Worm (Caenorhabditis elegans) whole organism, mixed stage, embryonic: Measurements from ENCODE around the gene F26D11.13.

Experiments
- M03D4.4 ChIP-seq: sonication (generic microtip); optimal IDR thresholded peaks from 2 replicates; lab custom pipeline; 2017; ENCODE audit warnings: mild to moderate bottlenecking, missing genetic modification characterization, missing compliant biosample characterization
- bed-3 ChIP-seq: fragments of 200-800 bp; sonication (Bioruptor generic); optimal IDR thresholded peaks from 3 replicates; lab custom pipeline; 2018; ENCODE audit warnings: mild to moderate bottlenecking, missing genetic modification characterization, moderate library complexity, missing compliant biosample characterization
- blmp-1 ChIP-seq: fragments of 150-350 bp; optimal IDR thresholded peaks from 2 replicates; lab custom pipeline; 2014; ENCODE audit warnings: missing biosample characterization, missing genetic modification characterization
- ceh-39 ChIP-seq: fragments of 150-350 bp; optimal IDR thresholded peaks from 2 replicates; lab custom pipeline; 2014; ENCODE audit warnings: missing biosample characterization, missing genetic modification characterization
- ceh-43 ChIP-seq: fragments of 200-800 bp; sonication (Bioruptor generic); optimal IDR thresholded peaks from 2 replicates; lab custom pipeline; 2018; ENCODE audit warnings: mild to moderate bottlenecking, missing genetic modification characterization, moderate library complexity, missing compliant biosample characterization
- ces-1 ChIP-seq: fragments of 150-350 bp; optimal IDR thresholded peaks from 2 replicates; lab custom pipeline; 2014; ENCODE audit warnings: missing biosample characterization, missing genetic modification reagents, missing genetic modification characterization
- cnd-1 ChIP-seq: fragments of 200-800 bp; sonication (Bioruptor generic); optimal IDR thresholded peaks from 2 replicates; lab custom pipeline; 2018; ENCODE audit warnings: mild to moderate bottlenecking, missing genetic modification characterization, missing compliant biosample characterization
- elt-1 ChIP-seq: sonication (generic microtip); optimal IDR thresholded peaks from 2 replicates; lab custom pipeline; 2017; ENCODE audit warnings: missing genetic modification characterization, mild to moderate bottlenecking, missing compliant biosample characterization, antibody characterized with exemption, moderate library complexity, borderline replicate concordance; ENCODE audit not compliant: insufficient read depth
- elt-3 ChIP-seq: fragments of 150-350 bp; optimal IDR thresholded peaks from 2 replicates; lab custom pipeline; 2014; ENCODE audit warnings: missing biosample characterization, missing genetic modification characterization
- flh-1 ChIP-seq: fragments of 200-800 bp; sonication (Bioruptor generic); optimal IDR thresholded peaks from 2 replicates; lab custom pipeline; 2018; ENCODE audit warnings: mild to moderate bottlenecking, missing genetic modification characterization, moderate library complexity, missing compliant biosample characterization
- hlh-1 ChIP-seq: fragments of 150-350 bp; optimal IDR thresholded peaks from 2 replicates; lab custom pipeline; 2014; ENCODE audit warnings: missing biosample characterization, missing genetic modification reagents, missing genetic modification characterization
- lin-13 ChIP-seq: fragments of 150-350 bp; optimal IDR thresholded peaks from 2 replicates; lab custom pipeline; 2014; ENCODE audit warnings: missing biosample characterization, missing genetic modification characterization
- lsy-2 ChIP-seq: fragments of 150-350 bp; optimal IDR thresholded peaks from 2 replicates; lab custom pipeline; 2014; ENCODE audit warnings: missing biosample characterization, missing genetic modification characterization
- mab-5 ChIP-seq: fragments of 150-350 bp; optimal IDR thresholded peaks from 2 replicates; lab custom pipeline; 2014; ENCODE audit warnings: missing biosample characterization, missing genetic modification characterization
- mep-1 ChIP-seq: fragments of 150-350 bp; optimal IDR thresholded peaks from 2 replicates; lab custom pipeline; 2017; ENCODE audit warnings: missing biosample characterization, missing genetic modification reagents, missing genetic modification characterization, inconsistent platforms
- mls-2 ChIP-seq: sonication (generic microtip); optimal IDR thresholded peaks from 2 replicates; lab custom pipeline; 2016; ENCODE audit warnings: mild to moderate bottlenecking, missing genetic modification characterization, moderate library complexity, missing compliant biosample characterization
- nhr-12 ChIP-seq: fragments of 150-350 bp; optimal IDR thresholded peaks from 2 replicates; lab custom pipeline; 2014; ENCODE audit warnings: missing biosample characterization, missing genetic modification characterization
- nhr-2 ChIP-seq: fragments of 150-350 bp; optimal IDR thresholded peaks from 2 replicates; lab custom pipeline; 2014; ENCODE audit warnings: missing biosample characterization, missing genetic modification characterization
- nhr-237 ChIP-seq: fragments of 150-350 bp; optimal IDR thresholded peaks from 2 replicates; lab custom pipeline; 2014; ENCODE audit warnings: missing biosample characterization, missing genetic modification characterization
- nhr-28 ChIP-seq: fragments of 150-350 bp; optimal IDR thresholded peaks from 2 replicates; lab custom pipeline; 2014; ENCODE audit warnings: missing biosample characterization, missing genetic modification characterization
- nhr-76 ChIP-seq: sonication (generic microtip); optimal IDR thresholded peaks from 2 replicates; lab custom pipeline; 2017; ENCODE audit warnings: missing biosample characterization, missing genetic modification characterization
- pha-4 ChIP-seq: fragments of 150-350 bp; optimal IDR thresholded peaks from 2 replicates; lab custom pipeline; 2018; ENCODE audit warnings: missing biosample characterization, missing genetic modification reagents, missing genetic modification characterization
- snpc-4 ChIP-seq: fragments of 150-350 bp; optimal IDR thresholded peaks from 2 replicates; lab custom pipeline; 2014; ENCODE audit warnings: missing biosample characterization, missing genetic modification characterization
- sptf-1 ChIP-seq: sonication (generic microtip); optimal IDR thresholded peaks from 2 replicates; lab custom pipeline; 2017; ENCODE audit warnings: mild to moderate bottlenecking, missing genetic modification characterization, moderate library complexity, missing compliant biosample characterization
- tbx-8 ChIP-seq: fragments of 200-800 bp; sonication (Bioruptor generic); optimal IDR thresholded peaks from 2 replicates; lab custom pipeline; 2018; ENCODE audit warnings: mild to moderate bottlenecking, missing genetic modification characterization, moderate library complexity, missing compliant biosample characterization
- unc-120 ChIP-seq: sonication (generic microtip); optimal IDR thresholded peaks from 2 replicates; lab custom pipeline; 2017; ENCODE audit warnings: missing genetic modification characterization, missing compliant biosample characterization; ENCODE audit not compliant: poor library complexity, severe bottlenecking
- unc-39 ChIP-seq: fragments of 150-350 bp; optimal IDR thresholded peaks from 2 replicates; lab custom pipeline; 2014; ENCODE audit warnings: missing biosample characterization, missing genetic modification characterization
- unc-62 ChIP-seq: fragments of 150-350 bp; optimal IDR thresholded peaks from 2 replicates; lab custom pipeline; 2014; ENCODE audit warnings: missing biosample characterization, missing genetic modification reagents, missing genetic modification characterization
- zip-8 ChIP-seq: fragments of 150-350 bp; optimal IDR thresholded peaks from 2 replicates; lab custom pipeline; 2014; ENCODE audit warnings: missing biosample characterization, missing genetic modification characterization
- ztf-11 ChIP-seq: fragments of 150-350 bp; optimal IDR thresholded peaks from 2 replicates; lab custom pipeline; 2014; ENCODE audit warnings: missing biosample characterization, missing genetic modification characterization

The F26D11.13 gene

ce11 chrV:7958740-7959320, 4.4 kb upstream of the F26D11.13 start, which contains the start of the genes clec-217 and F26D11.2:
Gene clec-217, minus strand, starts transcription at chrV:7958840.
Gene F26D11.2, plus strand, starts transcription at chrV:7959270.
- TF ChIP-seq nhr-237 = no peak
- TF ChIP-seq, all 35 proteins: peak for 0

- TF ChIP-seq nhr-2 (tag; lab: Kevin White, UChicago) (no peak), lsy-2 (tag; lab: Kevin White, UChicago) (no peak)
Measured at ce11 chrV:7956218-7956617, 1.8 kb upstream of the F26D11.13 start, which contains the start of gene pals-34. Gene pals-34, minus strand, starts transcription at chrV:7956497.

ce11 chrV:7955168-7955567, 716 bp upstream of the F26D11.13 start, which contains the start of gene F26D11.12:
Gene F26D11.12, minus strand, starts transcription at chrV:7955312.
- no peak for TF ChIP-seq flh-1 (GFP tag; lab: Kevin White, UChicago)
- no peak for TF ChIP-seq ceh-43 (GFP tag; lab: Kevin White, UChicago)

ce11 chrV:7952855-7953254, 1.6 kb downstream of the F26D11.13 start, which contains the start of gene clec-216:
Gene clec-216, minus strand, starts transcription at chrV:7952955.
- no peak for TF ChIP-seq elt-1 (tag; lab: Kevin White, UChicago)
- no peak for TF ChIP-seq flh-1 (GFP tag; lab: Kevin White, UChicago)
- TF ChIP-seq mep-1 (tag; lab: Kevin White, UChicago) = no peak
- no peak for TF ChIP-seq ztf-11 (tag; lab: Kevin White, UChicago)
- no peak for TF ChIP-seq lin-13 (tag; lab: Kevin White, UChicago)
- no peak for TF ChIP-seq zip-8 (tag; lab: Kevin White, UChicago)
- TF ChIP-seq ceh-43 (GFP tag; lab: Kevin White, UChicago) = no peak
- no peak for TF ChIP-seq nhr-28 (tag; lab: Kevin White, UChicago)
- TF ChIP-seq nhr-237 = no peak
- TF ChIP-seq unc-120 (tag; lab: Kevin White, UChicago) = no peak
- no peak for TF ChIP-seq snpc-4 (tag; lab: Kevin White, UChicago)
- TF ChIP-seq tbx-8 = no peak
- no peak for TF ChIP-seq blmp-1 (tag; lab: Kevin White, UChicago)
- TF ChIP-seq, all 35 proteins: peak for 0

- TF ChIP-seq bed-3 (GFP tag; lab: Kevin White, UChicago) (no peak), elt-3 (tag; lab: Kevin White, UChicago) (no peak), nhr-28 (tag; lab: Kevin White, UChicago) (no peak), pha-4 (tag; lab: Kevin White, UChicago) (no peak), unc-62 (GFP tag; lab: Kevin White, UChicago) (no peak)
- TF ChIP-seq, all 35 proteins: peak for 0
Measured at ce11 chrV:7946229-7946628, 8.2 kb downstream of the F26D11.13 start.

ce11 chrV:7943568-7943967, 10.9 kb downstream of the F26D11.13 start, which contains the start of gene Y97E10B.1:
Gene Y97E10B.1, plus strand, starts transcription at chrV:7943868.
- TF ChIP-seq cnd-1 (tag; lab: Kevin White, UChicago) (no peak), nhr-237 (no peak), ces-1 (GFP tag; lab: Kevin White, UChicago) (no peak), nhr-28 (tag; lab: Kevin White, UChicago) (no peak), mep-1 (tag; lab: Kevin White, UChicago) (no peak), tbx-8 (no peak), unc-39 (no peak), elt-1 (tag; lab: Kevin White, UChicago) (no peak), nhr-12 (tag; lab: Kevin White, UChicago) (no peak), unc-62 (GFP tag; lab: Kevin White, UChicago) (no peak), ztf-11 (tag; lab: Kevin White, UChicago) (no peak), ceh-39 (tag; lab: Kevin White, UChicago) (no peak), mab-5 (no peak), mls-2 (no peak), M03D4.4 (no peak), sptf-1 (tag; lab: Kevin White, UChicago) (no peak), lin-13 (tag; lab: Kevin White, UChicago) (no peak), unc-120 (tag; lab: Kevin White, UChicago) (no peak), nhr-76 (tag; lab: Kevin White, UChicago) (no peak), hlh-1 (no peak)
